Worm (Caenorhabditis elegans): ENCODE measurements around the gene R02F11.9.
A peak's percentile ranks its signal among the peaks of the same experiment; 100 is the strongest.

Gene R02F11.9

DNA sequence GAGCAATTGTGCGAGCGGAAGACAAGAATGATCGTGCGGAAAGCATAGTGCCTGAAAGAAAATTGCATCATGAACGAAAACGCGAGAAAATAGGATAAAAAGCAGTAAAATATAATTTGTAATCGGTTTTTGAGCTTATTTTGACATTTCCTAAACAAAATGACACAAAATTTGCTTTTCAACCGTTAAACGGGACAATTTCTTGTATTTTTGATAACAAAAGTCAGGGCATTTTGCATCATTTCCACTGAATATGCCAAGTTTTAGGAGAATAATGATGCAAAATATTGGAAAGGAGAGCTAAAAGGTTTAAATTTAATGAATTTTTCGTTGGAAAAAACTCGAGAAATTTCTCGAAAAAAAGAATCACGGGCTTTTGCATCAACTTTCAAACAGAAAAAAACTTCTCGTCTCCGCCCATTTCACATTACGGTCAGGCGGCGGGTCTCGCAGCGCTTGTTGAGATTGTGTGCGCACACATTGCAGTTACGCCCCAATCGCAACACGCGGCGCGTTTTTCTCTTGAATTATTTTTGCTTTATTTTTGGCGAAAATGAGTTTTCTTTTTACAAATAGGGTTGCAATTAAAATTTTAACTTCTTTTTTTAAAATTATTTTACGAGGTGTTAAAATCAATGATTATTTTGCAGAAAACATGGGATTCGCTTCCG is 39.6 kb downstream of the R02F11.9 start, which contains the start of the genes hsp-6 and C37H5.5:
Gene hsp-6 (minus strand): TSS at position 51 of the 671 bp plus-strand sequence.
Gene C37H5.5 (plus strand): TSS at position 651 of the 671 bp plus-strand sequence.
- peak; percentile 88 for TF ChIP-seq crh-2 (tag; optimal IDR thresholded peaks at IDR 0.05)
- peak; percentile 59 for TF ChIP-seq Y55F3AM.14 (GFP tag; optimal IDR thresholded peaks at IDR 0.05)
- TF ChIP-seq nhr-237 (tag; optimal IDR thresholded peaks at IDR 0.05) = no peak
- peak; percentile 75 for TF ChIP-seq ztf-4 (tag; optimal IDR thresholded peaks at IDR 0.05)
- TF ChIP-seq unc-62 (GFP tag; optimal IDR thresholded peaks at IDR 0.05) = no peak
- no peak for TF ChIP-seq nhr-11 (tag; optimal IDR thresholded peaks at IDR 0.05)
- no peak for TF ChIP-seq R02D3.7 (tag; optimal IDR thresholded peaks at IDR 0.05)
- TF ChIP-seq mab-5 (tag; optimal IDR thresholded peaks at IDR 0.05) = peak; percentile 39
- TF ChIP-seq unc-39 (tag; optimal IDR thresholded peaks at IDR 0.05) = no peak
- peak; percentile 36 for TF ChIP-seq blmp-1 (tag; optimal IDR thresholded peaks at IDR 0.05; ENCODE audit: insufficient read depth)
- peak; percentile 70 for TF ChIP-seq fos-1 (tag; optimal IDR thresholded peaks at IDR 0.05)
- no peak for TF ChIP-seq nhr-77 (tag; optimal IDR thresholded peaks at IDR 0.05)
- no peak for TF ChIP-seq nhr-6 (tag; optimal IDR thresholded peaks at IDR 0.05)
- peak; percentile 42 to 92 for TF ChIP-seq lsy-2 (tag; optimal IDR thresholded peaks at IDR 0.05)
- TF ChIP-seq nhr-21 (tag; optimal IDR thresholded peaks at IDR 0.05) = peak; percentile 49
- peak; percentile 70 for TF ChIP-seq C34F6.9 (tag; optimal IDR thresholded peaks at IDR 0.05)
- peak; percentile 31 for TF ChIP-seq ama-1 (optimal IDR thresholded peaks at IDR 0.05)
- TF ChIP-seq zag-1 (tag; optimal IDR thresholded peaks at IDR 0.05) = peak; percentile 49
- no peak for TF ChIP-seq sem-4 (tag; optimal IDR thresholded peaks at IDR 0.05)
- peak; percentile 96 for TF ChIP-seq unc-55 (GFP tag; optimal IDR thresholded peaks at IDR 0.05)
- TF ChIP-seq sma-9 (GFP tag; optimal IDR thresholded peaks at IDR 0.05) = peak; percentile 82
- no peak for TF ChIP-seq sma-9 (tag; optimal IDR thresholded peaks at IDR 0.05)
- no peak for TF ChIP-seq dmd-4 (tag; optimal IDR thresholded peaks at IDR 0.05)
- TF ChIP-seq ztf-11 (tag; optimal IDR thresholded peaks at IDR 0.05) = no peak
- no peak for TF ChIP-seq nhr-10 (tag; optimal IDR thresholded peaks at IDR 0.05)
- TF ChIP-seq alr-1 (tag; optimal IDR thresholded peaks at IDR 0.05) = no peak
- peak in 1 of 2 experiments; percentile 10 for TF ChIP-seq mdl-1 (tag; optimal IDR thresholded peaks at IDR 0.05)
- no peak for TF ChIP-seq elt-3 (tag; optimal IDR thresholded peaks at IDR 0.05)
- peak; percentile 82 for TF ChIP-seq F13H6.1 (tag; optimal IDR thresholded peaks at IDR 0.05)
- TF ChIP-seq nhr-25 (tag; optimal IDR thresholded peaks at IDR 0.05) = peak; percentile 68
- TF ChIP-seq lin-11 (tag; optimal IDR thresholded peaks at IDR 0.05) = peak; percentile 89
- no peak for TF ChIP-seq skn-1 (tag; optimal IDR thresholded peaks at IDR 0.05)
- TF ChIP-seq nhr-12 (tag; optimal IDR thresholded peaks at IDR 0.05) = no peak
- peak; percentile 61 for TF ChIP-seq ceh-16 (tag; optimal IDR thresholded peaks at IDR 0.05)
- TF ChIP-seq peb-1 (tag; optimal IDR thresholded peaks at IDR 0.05) = no peak
- TF ChIP-seq snpc-4 (tag; optimal IDR thresholded peaks at IDR 0.05) = peak; percentile 39
- no peak for TF ChIP-seq ztf-1 (GFP tag; conservative IDR thresholded peaks at IDR 0.05)
- TF ChIP-seq ceh-82 (tag; optimal IDR thresholded peaks at IDR 0.05) = peak; percentile 76
- TF ChIP-seq sma-3 (GFP tag; optimal IDR thresholded peaks at IDR 0.05) = peak; percentile 84
- TF ChIP-seq aly-2 (tag; optimal IDR thresholded peaks at IDR 0.05) = no peak
- TF ChIP-seq mbf-1 (tag; optimal IDR thresholded peaks at IDR 0.05) = no peak
- peak; percentile 80 for TF ChIP-seq lin-13 (GFP tag; optimal IDR thresholded peaks at IDR 0.05)
- no peak for TF ChIP-seq egl-27 (tag; optimal IDR thresholded peaks at IDR 0.05)
- peak; percentile 79 for TF ChIP-seq gmeb-1 (tag; optimal IDR thresholded peaks at IDR 0.05)
- no peak for TF ChIP-seq nhr-23 (tag; optimal IDR thresholded peaks at IDR 0.05)
- no peak for TF ChIP-seq ZK546.5 (tag; optimal IDR thresholded peaks at IDR 0.05)
- peak; percentile 78 for TF ChIP-seq nhr-129 (tag; optimal IDR thresholded peaks at IDR 0.05)
- no peak for TF ChIP-seq elt-1 (tag; optimal IDR thresholded peaks at IDR 0.05)
- TF ChIP-seq lin-39 (tag; optimal IDR thresholded peaks at IDR 0.05) = no peak
